Worm (Caenorhabditis elegans): ENCODE data around the gene rsp-2.

rsp-2 gene

DNA sequence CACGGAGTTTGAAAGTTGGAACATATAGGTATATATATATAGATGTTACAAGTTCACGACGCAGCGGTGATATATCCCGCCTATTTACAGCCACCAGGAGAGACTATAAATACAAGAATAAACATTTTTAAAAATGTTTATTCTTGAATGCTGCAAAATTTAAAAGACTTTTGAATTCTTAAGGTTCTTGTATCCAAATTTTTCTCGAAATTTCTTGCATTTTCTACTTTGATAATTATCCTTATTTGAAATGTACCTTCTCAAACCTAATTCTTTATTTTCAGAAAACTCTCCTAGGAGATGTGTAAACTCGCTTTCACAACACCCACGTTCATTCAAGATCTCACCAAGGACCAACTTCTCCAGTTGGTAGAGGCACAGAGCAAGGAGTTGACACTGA lies 21.2 kb downstream of the rsp-2 start, which contains the start of gene C05D12.4:
TSS of gene C05D12.4 (plus strand) at position 301 of the 400 bp plus-strand sequence.
- TF ChIP-seq repo-1 (tag; optimal IDR thresholded peaks at IDR 0.05): no peak

DNA sequence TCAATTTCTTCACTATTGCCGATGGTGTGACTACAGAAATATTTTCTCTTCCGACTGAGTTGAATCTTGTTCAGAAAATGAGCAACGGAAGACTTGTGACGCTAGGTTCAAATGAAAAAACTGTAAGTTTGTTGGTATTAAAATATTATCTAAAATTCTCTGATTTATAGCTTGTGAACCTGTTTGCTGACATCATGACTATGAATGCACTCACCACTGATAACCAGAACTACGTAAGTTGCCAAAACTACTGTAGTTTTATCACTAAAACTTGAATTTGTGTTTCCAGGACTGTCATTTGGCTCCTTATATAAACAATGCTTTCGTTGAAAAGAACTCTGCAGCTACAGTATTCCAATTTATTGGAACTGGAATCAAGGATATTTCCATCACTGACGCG lies 24.2 kb downstream of the rsp-2 start:
- TF ChIP-seq nhr-80 (tag; optimal IDR thresholded peaks at IDR 0.05) (peak; percentile 48), tbp1 (GFP tag; optimal IDR thresholded peaks at IDR 0.05) (no peak)

DNA sequence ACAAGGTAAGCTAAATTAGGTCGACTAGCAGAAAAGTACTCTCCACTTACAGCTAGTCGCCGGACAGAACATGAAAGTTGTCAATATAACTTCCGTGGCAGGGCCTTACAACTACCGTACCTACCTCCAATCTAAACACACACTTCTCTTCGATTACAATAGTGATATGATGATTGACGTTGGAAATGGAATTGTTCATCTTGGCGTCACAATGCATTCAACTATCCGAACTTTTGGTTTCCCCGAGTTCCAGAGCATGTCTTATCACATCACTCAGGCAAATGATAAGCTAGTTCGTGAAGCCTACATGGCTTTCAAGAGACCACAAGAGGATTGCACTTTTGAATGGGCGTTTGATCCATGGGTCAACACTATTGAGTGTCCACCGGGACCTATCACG lies 25.4 kb downstream of the rsp-2 start:
- TF ChIP-seq dox-1 (GFP tag; IDR thresholded peaks at IDR 0.05) (0 out of 2 replicates have a peak, but pooled peaks have one; percentile 41), atf-7 (tag; optimal IDR thresholded peaks at IDR 0.05) (peak; percentile 27), ets-4 (GFP tag; optimal IDR thresholded peaks at IDR 0.05) (peak; percentile 47), let-607 (tag; optimal IDR thresholded peaks at IDR 0.05) (peak in 1 of 2 experiments; percentile 15), nhr-80 (tag; optimal IDR thresholded peaks at IDR 0.05) (peak; percentile 91), ceh-79 (tag; optimal IDR thresholded peaks at IDR 0.05) (no peak), ztf-6 (GFP tag; IDR thresholded peaks at IDR 0.05) (no peak), lin-26 (GFP tag; IDR thresholded peaks at IDR 0.05) (no peak)

- TF ChIP-seq C17E4.6 (GFP tag; IDR thresholded peaks at IDR 0.05) (no peak), hrde-1 (tag; optimal IDR thresholded peaks at IDR 0.05; ENCODE audit: borderline replicate concordance) (no peak), nhr-80 (tag; optimal IDR thresholded peaks at IDR 0.05) (peak; percentile 33), chd-7 (tag; optimal IDR thresholded peaks at IDR 0.05) (no peak), Y95B8A.8 (GFP tag; IDR thresholded peaks at IDR 0.05) (no peak), ceh-27 (GFP tag; optimal IDR thresholded peaks at IDR 0.05) (no peak), attf-3 (GFP tag; conservative IDR thresholded peaks at IDR 0.05) (no peak)
Observed at ce11 chrII:11424579-11425316, 28.0 kb downstream of the rsp-2 start, which contains the start of gene C05D12.3. C05D12.3 (plus strand) TSS chrII:11425266.

- TF ChIP-seq bed-2 (GFP tag; IDR thresholded peaks at IDR 0.05) (no peak), ceh-27 (GFP tag; optimal IDR thresholded peaks at IDR 0.05) (no peak), F22D6.2 (tag; optimal IDR thresholded peaks at IDR 0.05) (no peak), lsy-27 (tag; optimal IDR thresholded peaks at IDR 0.05; ENCODE audit: borderline replicate concordance, insufficient read depth) (no peak), F57C9.4 (tag; optimal IDR thresholded peaks at IDR 0.05) (no peak), dpl-1 (GFP tag; optimal IDR thresholded peaks at IDR 0.05) (no peak), ZK185.1 (tag; optimal IDR thresholded peaks at IDR 0.05; ENCODE audit: poor library complexity, severe bottlenecking) (no peak), hmg-20 (GFP tag; IDR thresholded peaks at IDR 0.05) (no peak), attf-6 (GFP tag; IDR thresholded peaks at IDR 0.05) (no peak), lin-40 (tag; optimal IDR thresholded peaks at IDR 0.05) (no peak)
Observed at ce11 chrII:11424032-11424431, 28.7 kb downstream of the rsp-2 start.

- peak; percentile 60 for TF ChIP-seq nhr-80 (tag; optimal IDR thresholded peaks at IDR 0.05)
- TF ChIP-seq nfya-1 (tag; optimal IDR thresholded peaks at IDR 0.05; ENCODE audit: borderline replicate concordance, insufficient read depth): no peak
- no peak for TF ChIP-seq ztf-6 (GFP tag; IDR thresholded peaks at IDR 0.05)
Observed at ce11 chrII:11418476-11418875, 34.3 kb downstream of the rsp-2 start.

DNA sequence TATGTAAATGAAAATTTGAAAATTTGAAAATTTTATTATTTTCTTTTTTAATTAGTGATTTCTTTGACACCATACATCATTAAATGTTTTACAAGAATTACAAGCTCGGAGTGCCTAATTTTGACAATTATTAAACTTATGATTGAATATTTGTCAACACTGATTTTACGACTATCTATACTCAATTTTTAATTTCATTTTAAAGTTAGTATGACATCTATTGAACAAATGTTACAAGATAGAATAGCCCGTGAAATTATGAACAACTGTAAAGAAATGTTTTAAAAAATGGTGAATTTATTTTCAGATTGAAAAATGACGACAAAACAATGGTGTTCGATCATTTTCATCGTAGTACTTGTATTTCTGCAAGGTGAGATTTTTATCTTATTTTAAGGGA lies 34.8 kb downstream of the rsp-2 start, which contains the start of gene C05D12.2:
TSS of gene C05D12.2 (plus strand) at position 301 of the 400 bp plus-strand sequence.
- TF ChIP-seq pha-4 (tag; optimal IDR thresholded peaks at IDR 0.05) (no peak), snpc-3.4 (tag; optimal IDR thresholded peaks at IDR 0.05) (no peak), F23B12.7 (tag; optimal IDR thresholded peaks at IDR 0.05; ENCODE audit: insufficient read depth) (no peak), let-607 (tag; optimal IDR thresholded peaks at IDR 0.05) (no peak), ama-1 (optimal IDR thresholded peaks at IDR 0.05) (no peak), ama-1 (GFP tag; optimal IDR thresholded peaks at IDR 0.05) (no peak), ztf-22 (GFP tag; optimal IDR thresholded peaks at IDR 0.05) (no peak), F55B11.4 (tag; optimal IDR thresholded peaks at IDR 0.05; ENCODE audit: borderline replicate concordance, insufficient read depth) (no peak), F22D6.2 (tag; optimal IDR thresholded peaks at IDR 0.05) (no peak), mes-4 (tag; optimal IDR thresholded peaks at IDR 0.05) (no peak), ZK185.1 (tag; optimal IDR thresholded peaks at IDR 0.05; ENCODE audit: poor library complexity, severe bottlenecking) (no peak), Y53F4B.3 (GFP tag; IDR thresholded peaks at IDR 0.05) (no peak), lin-54 (GFP tag; optimal IDR thresholded peaks at IDR 0.05) (no peak)
